Worm (Caenorhabditis elegans) whole organism, young adult: Measurements from ENCODE around the gene F01D5.8.

Experiments
- F10E7.11 ChIP-seq: sonication (generic microtip); optimal IDR thresholded peaks from 2 replicates; lab custom pipeline; 2017; ENCODE audit warnings: mild to moderate bottlenecking, missing genetic modification characterization, moderate library complexity, missing compliant biosample characterization
- F33H1.4 ChIP-seq: fragments of 200-800 bp; sonication (Bioruptor generic); IDR thresholded peaks from 2 replicates; pipeline ENCODE4 v1.3.6; 2022; ENCODE audit warnings: missing genetic modification reagents, missing genetic modification characterization, missing compliant biosample characterization
- T07F8.4 ChIP-seq: sonication (generic microtip); optimal IDR thresholded peaks from 2 replicates; lab custom pipeline; 2016; ENCODE audit warnings: mild to moderate bottlenecking, missing genetic modification characterization, moderate library complexity, missing compliant biosample characterization
- ama-1 ChIP-seq, 3 experiments: fragments of 150-350 bp in 1 of 3; sonication (generic microtip) in 2 of 3; optimal IDR thresholded peaks; 2 replicates each; lab custom pipeline; 2014 to 2018; ENCODE audit warnings: missing biosample characterization in 2 of 3, missing genetic modification characterization in 2 of 3, missing genetic modification reagents in 2 of 3
- cebp-2 ChIP-seq: fragments of 200-800 bp; sonication (Bioruptor generic); IDR thresholded peaks from 2 replicates; pipeline ENCODE4 v1.3.6; 2022; ENCODE audit warnings: missing genetic modification characterization, missing compliant biosample characterization
- dox-1 ChIP-seq: fragments of 200-800 bp; sonication (Bioruptor generic); IDR thresholded peaks from 2 replicates; pipeline ENCODE4 v1.3.6; 2022; ENCODE audit warnings: missing genetic modification reagents, missing genetic modification characterization, missing compliant biosample characterization
- egl-18 ChIP-seq: fragments of 200-800 bp; sonication (Bioruptor generic); IDR thresholded peaks from 2 replicates; pipeline ENCODE4 v1.3.6; 2022; ENCODE audit warnings: missing genetic modification reagents, missing genetic modification characterization, missing compliant biosample characterization
- egl-44 ChIP-seq: fragments of 200-800 bp; sonication (Bioruptor generic); IDR thresholded peaks from 2 replicates; pipeline ENCODE4 v1.3.6; 2022; ENCODE audit warnings: missing genetic modification reagents, missing genetic modification characterization, missing compliant biosample characterization
- ets-4 ChIP-seq: fragments of 200-800 bp; sonication (Bioruptor generic); optimal IDR thresholded peaks from 2 replicates; lab custom pipeline; 2018; ENCODE audit warnings: mild to moderate bottlenecking, missing genetic modification characterization, missing compliant biosample characterization
- madf-3 ChIP-seq: fragments of 200-800 bp; sonication (Bioruptor generic); IDR thresholded peaks from 2 replicates; pipeline ENCODE4 v1.3.6; 2022; ENCODE audit warnings: missing genetic modification reagents, missing genetic modification characterization, missing compliant biosample characterization
- pha-4 ChIP-seq: fragments of 150-350 bp; sonication (generic microtip); optimal IDR thresholded peaks from 2 replicates; lab custom pipeline; 2014; ENCODE audit warnings: missing biosample characterization, missing genetic modification reagents, missing genetic modification characterization
- snpc-4 ChIP-seq, 5 experiments: fragments of 150-350 bp in 1 of 5; sonication (generic microtip) in 4 of 5; optimal IDR thresholded peaks; 2 replicates each; lab custom pipeline; 2014 to 2018; ENCODE audit warnings: missing genetic modification characterization in 5 of 5, missing biosample characterization in 3 of 5, antibody characterized with exemption in 2 of 5, mild to moderate bottlenecking in 2 of 5, missing compliant biosample characterization in 2 of 5, missing genotype in 2 of 5, moderate library complexity in 2 of 5, missing genetic modification reagents in 1 of 5
- tlf-1 ChIP-seq: fragments of 200-800 bp; sonication (Bioruptor generic); optimal IDR thresholded peaks from 2 replicates; lab custom pipeline; 2018; ENCODE audit warnings: mild to moderate bottlenecking, missing genetic modification characterization, missing compliant biosample characterization
- unc-62 ChIP-seq: fragments of 150-350 bp; optimal IDR thresholded peaks from 2 replicates; lab custom pipeline; 2014; ENCODE audit warnings: missing biosample characterization, missing genetic modification reagents, missing genetic modification characterization

DNA sequence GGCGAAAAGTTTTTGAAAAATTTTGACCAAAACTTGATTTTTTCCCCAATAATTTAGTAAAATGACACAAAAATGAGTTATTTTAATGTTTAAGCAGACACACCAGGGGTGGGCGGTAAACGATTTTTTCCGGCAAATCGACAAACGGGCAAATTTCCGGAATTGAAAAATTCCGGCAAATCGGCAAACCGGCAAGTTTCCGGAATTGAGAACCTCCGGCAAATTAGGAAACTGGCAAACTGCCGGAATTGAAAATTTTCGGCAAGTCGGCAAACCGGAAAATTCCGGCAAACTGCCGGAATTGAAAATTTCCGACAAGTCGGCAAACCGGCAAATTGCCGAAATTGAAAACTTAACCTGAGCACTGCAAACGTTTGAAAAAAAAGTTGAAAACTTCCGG is 22.2 kb downstream of the F01D5.8 start:
- TF ChIP-seq pha-4 (tag; lab: Kevin White, UChicago), result no peak
- TF ChIP-seq unc-62, result no peak
- TF ChIP-seq madf-3, result no peak
- no peak for TF ChIP-seq F33H1.4 (GFP tag; lab: Robert Waterston, UW)
- no peak for TF ChIP-seq dox-1 (GFP tag; lab: Robert Waterston, UW)
- no peak for TF ChIP-seq snpc-4 (GFP tag; optimal IDR thresholded peaks at IDR 0.05; lab: Kevin White, UChicago)
- TF ChIP-seq snpc-4 (tag; optimal IDR thresholded peaks at IDR 0.05; lab: Kevin White, UChicago), result no peak
- TF ChIP-seq egl-44 (GFP tag; lab: Robert Waterston, UW), result no peak
- TF ChIP-seq F10E7.11 (tag; lab: Kevin White, UChicago), result no peak
- TF ChIP-seq T07F8.4 (tag; lab: Kevin White, UChicago), result no peak
- TF ChIP-seq cebp-2, result no peak
- no peak for TF ChIP-seq ets-4
- no peak for TF ChIP-seq egl-18 (GFP tag; lab: Robert Waterston, UW)
- no peak for TF ChIP-seq tlf-1
- no peak for TF ChIP-seq ama-1 (optimal IDR thresholded peaks at IDR 0.05; lab: Kevin White, UChicago)
- TF ChIP-seq ama-1 (GFP tag; optimal IDR thresholded peaks at IDR 0.05; lab: Kevin White, UChicago), result no peak
